Worm (Caenorhabditis elegans) whole organism, L1 larva: Measurements from ENCODE around the gene fbxb-58.
A peak's percentile ranks its signal among the peaks of the same experiment; 100 is the strongest.

ENCODE experiments used
- C16A3.4 ChIP-seq: fragments of 150-350 bp; optimal IDR thresholded peaks from 2 replicates; lab custom pipeline; 2014; ENCODE audit warnings: missing biosample characterization, missing genetic modification characterization
- Y116A8C.19 ChIP-seq: sonication (generic microtip); optimal IDR thresholded peaks from 2 replicates; lab custom pipeline; 2016; ENCODE audit warnings: missing compliant biosample characterization, missing genetic modification characterization, borderline replicate concordance
- aha-1 ChIP-seq: fragments of 150-350 bp; optimal IDR thresholded peaks from 2 replicates; lab custom pipeline; 2014; ENCODE audit warnings: missing biosample characterization, missing genetic modification characterization
- aly-2 ChIP-seq: fragments of 150-350 bp; optimal IDR thresholded peaks from 2 replicates; lab custom pipeline; 2014; ENCODE audit warnings: missing biosample characterization, missing genetic modification characterization
- blmp-1 ChIP-seq: fragments of 150-350 bp; optimal IDR thresholded peaks from 2 replicates; lab custom pipeline; 2014; ENCODE audit warnings: missing biosample characterization, missing genetic modification characterization
- ceh-63 ChIP-seq: fragments of 200-800 bp; sonication (Bioruptor generic); optimal IDR thresholded peaks from 2 replicates; lab custom pipeline; 2018; ENCODE audit warnings: mild to moderate bottlenecking, missing genetic modification characterization, missing compliant biosample characterization
- ceh-8 ChIP-seq: fragments of 200-800 bp; sonication (Bioruptor generic); optimal IDR thresholded peaks from 2 replicates; lab custom pipeline; 2018; ENCODE audit warnings: mild to moderate bottlenecking, missing genetic modification characterization, moderate library complexity, missing compliant biosample characterization
- ceh-82 ChIP-seq, 3 experiments: fragments of 150-350 bp in 1 of 3; sonication (generic microtip) in 2 of 3; optimal IDR thresholded peaks; 2 replicates each; lab custom pipeline; 2014 to 2017; ENCODE audit warnings: missing biosample characterization in 3 of 3, missing genetic modification characterization in 3 of 3
- ceh-88 ChIP-seq: fragments of 200-800 bp; sonication (Bioruptor generic); IDR thresholded peaks from 2 replicates; pipeline ENCODE4 v1.3.6; 2022; ENCODE audit warnings: missing genetic modification characterization, missing compliant biosample characterization
- ceh-90 ChIP-seq: sonication (generic microtip); optimal IDR thresholded peaks from 2 replicates; lab custom pipeline; 2016; ENCODE audit warnings: missing genetic modification characterization, missing compliant biosample characterization
- efl-3 ChIP-seq: fragments of 200-800 bp; sonication (Bioruptor generic); optimal IDR thresholded peaks from 2 replicates; lab custom pipeline; 2018; ENCODE audit warnings: mild to moderate bottlenecking, missing genetic modification characterization, missing compliant biosample characterization
- egl-27 ChIP-seq, 2 experiments: fragments of 150-350 bp in 1 of 2; sonication (generic microtip); optimal IDR thresholded peaks; 3 replicates each; lab custom pipeline; 2017 to 2018; ENCODE audit warnings: missing biosample characterization in 2 of 2, missing genetic modification characterization in 2 of 2, missing genetic modification reagents in 2 of 2
- elt-3 ChIP-seq, 6 experiments: fragments of 150-350 bp in 1 of 6; sonication (generic microtip); optimal IDR thresholded peaks; 2 replicates each; lab custom pipeline; 2017 to 2018; ENCODE audit warnings: missing biosample characterization in 6 of 6, missing genetic modification characterization in 6 of 6, inconsistent platforms in 1 of 6
- ets-5 ChIP-seq: fragments of 200-800 bp; sonication (Bioruptor generic); IDR thresholded peaks from 2 replicates; pipeline ENCODE4 v1.3.6; 2022; ENCODE audit warnings: missing genetic modification characterization, missing compliant biosample characterization
- grh-1 ChIP-seq: fragments of 200-800 bp; sonication (Bioruptor generic); IDR thresholded peaks from 2 replicates; pipeline ENCODE4 v1.3.6; 2022; ENCODE audit warnings: missing genetic modification reagents, missing genetic modification characterization, missing compliant biosample characterization
- hpl-2 ChIP-seq: fragments of 150-350 bp; optimal IDR thresholded peaks from 2 replicates; lab custom pipeline; 2014; ENCODE audit warnings: missing biosample characterization, missing genetic modification reagents, missing genetic modification characterization
- irx-1 ChIP-seq: sonication (generic microtip); optimal IDR thresholded peaks from 2 replicates; lab custom pipeline; 2016; ENCODE audit warnings: missing genetic modification characterization, missing compliant biosample characterization
- jun-1 ChIP-seq: fragments of 150-350 bp; optimal IDR thresholded peaks from 2 replicates; lab custom pipeline; 2014; ENCODE audit warnings: missing biosample characterization, missing genetic modification reagents, missing genetic modification characterization
- lin-15B ChIP-seq: fragments of 150-350 bp; sonication (generic microtip); optimal IDR thresholded peaks from 3 replicates; lab custom pipeline; 2014; ENCODE audit warnings: missing biosample characterization, missing genetic modification characterization
- lin-35 ChIP-seq, 2 experiments: fragments of 150-350 bp; optimal IDR thresholded peaks; 2 replicates each; lab custom pipeline; 2014; ENCODE audit warnings: missing biosample characterization in 2 of 2, missing genetic modification characterization in 2 of 2, missing genetic modification reagents in 2 of 2
- mef-2 ChIP-seq: fragments of 150-350 bp; optimal IDR thresholded peaks from 2 replicates; lab custom pipeline; 2014; ENCODE audit warnings: missing biosample characterization, missing genetic modification characterization
- nhr-20 ChIP-seq: sonication (generic microtip); optimal IDR thresholded peaks from 2 replicates; lab custom pipeline; 2016; ENCODE audit warnings: mild to moderate bottlenecking, missing genetic modification characterization, missing compliant biosample characterization
- nhr-71 ChIP-seq: sonication (generic microtip); optimal IDR thresholded peaks from 2 replicates; lab custom pipeline; 2016; ENCODE audit warnings: mild to moderate bottlenecking, missing genetic modification characterization, moderate library complexity, missing compliant biosample characterization
- nhr-76 ChIP-seq: sonication (generic microtip); optimal IDR thresholded peaks from 2 replicates; lab custom pipeline; 2017; ENCODE audit warnings: missing biosample characterization, missing genetic modification characterization
- nhr-90 ChIP-seq: sonication (generic microtip); optimal IDR thresholded peaks from 2 replicates; lab custom pipeline; 2016; ENCODE audit warnings: mild to moderate bottlenecking, missing genetic modification characterization, missing compliant biosample characterization; ENCODE audit not compliant: poor library complexity
- rnt-1 ChIP-seq: sonication (generic microtip); optimal IDR thresholded peaks from 2 replicates; lab custom pipeline; 2016; ENCODE audit warnings: mild to moderate bottlenecking, missing genetic modification characterization, moderate library complexity, missing compliant biosample characterization
- skn-1 ChIP-seq: fragments of 150-350 bp; optimal IDR thresholded peaks from 2 replicates; lab custom pipeline; 2014; ENCODE audit warnings: missing biosample characterization, missing genetic modification characterization
- snpc-4 ChIP-seq: fragments of 150-350 bp; optimal IDR thresholded peaks from 2 replicates; lab custom pipeline; 2014; ENCODE audit warnings: missing biosample characterization, missing genetic modification characterization
- snu-23 ChIP-seq: sonication (generic microtip); optimal IDR thresholded peaks from 2 replicates; lab custom pipeline; 2016; ENCODE audit warnings: missing genetic modification characterization, missing compliant biosample characterization
- sup-37 ChIP-seq: fragments of 200-800 bp; sonication (Bioruptor generic); optimal IDR thresholded peaks from 2 replicates; lab custom pipeline; 2018; ENCODE audit warnings: mild to moderate bottlenecking, missing genetic modification characterization, missing compliant biosample characterization
- swsn-7 ChIP-seq: sonication (generic microtip); optimal IDR thresholded peaks from 2 replicates; lab custom pipeline; 2016; ENCODE audit warnings: missing genetic modification characterization, missing compliant biosample characterization
- tlp-1 ChIP-seq: fragments of 150-350 bp; optimal IDR thresholded peaks from 2 replicates; lab custom pipeline; 2014; ENCODE audit warnings: missing biosample characterization, missing genetic modification characterization
- unc-30 ChIP-seq: sonication (generic microtip); optimal IDR thresholded peaks from 2 replicates; lab custom pipeline; 2017; ENCODE audit warnings: missing biosample characterization, missing genetic modification characterization
- unc-86 ChIP-seq: sonication (generic microtip); optimal IDR thresholded peaks from 2 replicates; lab custom pipeline; 2016; ENCODE audit warnings: missing genetic modification characterization, missing compliant biosample characterization
- zag-1 ChIP-seq: fragments of 150-350 bp; optimal IDR thresholded peaks from 2 replicates; lab custom pipeline; 2014; ENCODE audit warnings: missing biosample characterization, missing genetic modification characterization

fbxb-58 gene

ce11 chrX:1604606-1605005 is 23.3 kb upstream of the fbxb-58 start, which contains the start of gene H11E01.3:
TSS of gene H11E01.3 (plus strand) at chrX:1604906.
- TF ChIP-seq skn-1 (tag; lab: Kevin White, UChicago) (peak; percentile 14), hpl-2 (no peak)
- TF ChIP-seq, all 84 proteins: peak for 1

ce11 chrX:1612948-1613347 is 15.0 kb upstream of the fbxb-58 start:
- TF ChIP-seq grh-1, result no peak
- TF ChIP-seq ceh-63 (GFP tag; lab: Kevin White, UChicago), result no peak

- no peak for TF ChIP-seq jun-1 (tag; lab: Kevin White, UChicago)
- no peak for TF ChIP-seq blmp-1
- no peak for TF ChIP-seq ets-5 (GFP tag; lab: Robert Waterston, UW)
- no peak for TF ChIP-seq skn-1 (tag; lab: Kevin White, UChicago)
- TF ChIP-seq ceh-82 (tag; optimal IDR thresholded peaks at IDR 0.05; lab: Kevin White, UChicago), result no peak
- no peak for TF ChIP-seq aly-2 (tag; lab: Kevin White, UChicago)
- TF ChIP-seq nhr-20 (tag; lab: Kevin White, UChicago), result no peak
- TF ChIP-seq ceh-8 (GFP tag; lab: Kevin White, UChicago), result no peak
- TF ChIP-seq nhr-76 (tag; lab: Kevin White, UChicago), result no peak
Measured at ce11 chrX:1613860-1614259, 14.1 kb upstream of the fbxb-58 start.

- peak in 1 of 6 experiments; percentile 34 for TF ChIP-seq elt-3 (tag; optimal IDR thresholded peaks at IDR 0.05; lab: Kevin White, UChicago)
- TF ChIP-seq C16A3.4 (tag; lab: Kevin White, UChicago), result no peak
- TF ChIP-seq aha-1, result no peak
- no peak for TF ChIP-seq egl-27 (tag; optimal IDR thresholded peaks at IDR 0.05; lab: Kevin White, UChicago)
- TF ChIP-seq ceh-63 (GFP tag; lab: Kevin White, UChicago), result no peak
- TF ChIP-seq ceh-90, result no peak
- TF ChIP-seq unc-86 (tag; lab: Kevin White, UChicago), result no peak
- no peak for TF ChIP-seq mef-2 (tag; lab: Kevin White, UChicago)
- peak; percentile 24 for TF ChIP-seq blmp-1
- TF ChIP-seq unc-30, result no peak
- TF ChIP-seq swsn-7 (tag; lab: Kevin White, UChicago), result no peak
- TF ChIP-seq zag-1, result no peak
- peak; percentile 31 for TF ChIP-seq rnt-1
- TF ChIP-seq efl-3, result no peak
- no peak for TF ChIP-seq Y116A8C.19 (tag; lab: Kevin White, UChicago)
- peak; percentile 7 for TF ChIP-seq snpc-4
- peak; percentile 62 for TF ChIP-seq nhr-71 (tag; lab: Kevin White, UChicago)
- TF ChIP-seq nhr-90 (tag; lab: Kevin White, UChicago), result no peak
- no peak for TF ChIP-seq irx-1
- no peak for TF ChIP-seq sup-37 (GFP tag; lab: Kevin White, UChicago)
- TF ChIP-seq tlp-1 (tag; lab: Kevin White, UChicago), result no peak
- TF ChIP-seq lin-15B, result no peak
- no peak for TF ChIP-seq ceh-88
- no peak for TF ChIP-seq ceh-8 (GFP tag; lab: Kevin White, UChicago)
- TF ChIP-seq lin-35 (GFP tag; optimal IDR thresholded peaks at IDR 0.05; lab: Kevin White, UChicago), result no peak
- TF ChIP-seq aly-2 (tag; lab: Kevin White, UChicago), result no peak
- peak; percentile 16 for TF ChIP-seq snu-23 (GFP tag; lab: Kevin White, UChicago)
Measured at ce11 chrX:1620678-1621449, 7.1 kb upstream of the fbxb-58 start, which contains the start of gene H11E01.2. TSS of gene H11E01.2 (plus strand) at chrX:1621057.
